Fruit fly (Drosophila melanogaster): Measurements from ENCODE around the gene mth.

Gene mth

DNA sequence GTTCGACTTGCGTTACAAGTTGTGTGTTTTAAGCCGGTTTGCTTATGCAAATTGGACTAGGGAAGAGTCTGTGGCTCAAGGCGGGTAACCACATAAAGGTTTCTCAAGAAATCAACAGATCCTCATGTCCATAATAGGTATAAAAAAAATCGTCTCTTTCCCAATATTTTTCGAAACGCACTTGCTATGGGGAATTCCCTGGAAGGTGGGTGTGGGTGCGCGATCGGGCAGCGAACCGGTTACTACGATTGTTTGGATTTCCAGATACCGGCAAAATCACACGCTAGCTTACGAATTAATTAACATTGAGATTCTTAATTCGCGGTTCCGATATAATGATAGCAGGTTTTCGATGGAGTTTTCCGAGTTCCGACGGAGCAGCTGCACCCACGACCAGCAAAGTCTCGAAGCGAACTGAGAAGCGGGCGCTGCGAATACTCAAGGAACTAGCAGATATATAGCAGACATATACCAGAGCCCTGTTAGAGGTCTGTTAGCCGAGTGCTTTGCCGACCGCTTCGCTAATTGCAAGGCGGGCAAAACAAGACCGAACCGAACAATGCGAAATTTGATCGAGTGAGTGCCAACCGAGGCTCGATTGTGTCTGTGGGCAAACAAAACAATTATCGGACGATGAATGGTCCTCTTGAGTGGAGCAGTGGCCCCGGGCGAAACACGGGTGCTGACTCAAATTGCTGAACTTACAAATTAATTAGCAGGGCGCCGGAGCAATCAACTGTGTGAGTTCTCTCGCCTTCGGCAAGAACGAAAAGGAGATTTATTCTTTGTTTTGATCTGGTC is 5.5 kb downstream of the mth start:
- TF ChIP-seq sage (GFP tag; optimal IDR thresholded peaks at IDR 0.05) (no peak), Hr78 (GFP tag; optimal IDR thresholded peaks at IDR 0.05) (no peak), h (GFP tag; optimal IDR thresholded peaks at IDR 0.05) (peak; percentile 31), dsf (GFP tag; optimal IDR thresholded peaks at IDR 0.05; ENCODE audit: borderline replicate concordance) (no peak), Hr83 (GFP tag; optimal IDR thresholded peaks at IDR 0.05; ENCODE audit: poor library complexity, severe bottlenecking) (peak; percentile 7), Rel (GFP tag; optimal IDR thresholded peaks at IDR 0.05) (no peak), Rel (tag; optimal IDR thresholded peaks at IDR 0.05) (peak; percentile 92), Sp1 (GFP tag; optimal IDR thresholded peaks at IDR 0.05) (peak; percentile 13)

DNA sequence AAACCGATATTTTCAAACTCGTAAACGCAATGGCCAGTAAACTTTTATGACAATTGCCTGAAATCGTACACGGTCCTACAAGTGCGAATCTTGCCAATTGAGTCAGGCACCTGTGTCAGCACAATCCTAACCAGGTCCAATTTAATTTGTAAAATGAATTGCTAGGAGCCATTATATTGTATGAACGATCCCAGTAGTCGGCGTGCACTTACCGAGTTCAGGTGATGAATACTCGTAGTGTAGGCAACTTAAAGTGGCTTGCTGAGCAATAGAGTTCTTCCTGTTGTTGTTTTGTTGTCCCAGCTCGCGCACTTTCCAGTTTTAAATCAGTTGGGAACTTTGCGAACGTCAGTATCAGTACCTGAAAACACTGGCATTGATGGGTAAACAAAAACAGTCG is 6.2 kb downstream of the mth start:
- no peak for TF ChIP-seq Hnf4 (GFP tag; optimal IDR thresholded peaks at IDR 0.05)
- TF ChIP-seq Hr78 (GFP tag; optimal IDR thresholded peaks at IDR 0.05), result no peak
- TF ChIP-seq brk (GFP tag; optimal IDR thresholded peaks at IDR 0.05), result no peak
- TF ChIP-seq dl (GFP tag; optimal IDR thresholded peaks at IDR 0.05; ENCODE audit: insufficient read depth in 1 of 2, partially characterized antibody in 2 of 2), result no peak
- TF ChIP-seq Rel (GFP tag; optimal IDR thresholded peaks at IDR 0.05), result no peak
- TF ChIP-seq Rel (tag; optimal IDR thresholded peaks at IDR 0.05), result no peak
- no peak for TF ChIP-seq Mio (GFP tag; optimal IDR thresholded peaks at IDR 0.05)
- TF ChIP-seq N (GFP tag; optimal IDR thresholded peaks at IDR 0.05), result no peak
- no peak for TF ChIP-seq tai (GFP tag; optimal IDR thresholded peaks at IDR 0.05)
- no peak for TF ChIP-seq fru (GFP tag; optimal IDR thresholded peaks at IDR 0.05)
- TF ChIP-seq Dif (GFP tag; optimal IDR thresholded peaks at IDR 0.05; ENCODE audit: partially characterized antibody), result no peak
- no peak for TF ChIP-seq dsf (GFP tag; optimal IDR thresholded peaks at IDR 0.05; ENCODE audit: borderline replicate concordance)
- TF ChIP-seq GATAd (GFP tag; optimal IDR thresholded peaks at IDR 0.05), result no peak
- no peak for TF ChIP-seq pan (optimal IDR thresholded peaks at IDR 0.05)
- TF ChIP-seq psq (GFP tag; optimal IDR thresholded peaks at IDR 0.05), result no peak
- no peak for TF ChIP-seq CG32264 (GFP tag; optimal IDR thresholded peaks at IDR 0.05)
- TF ChIP-seq sv (GFP tag; optimal IDR thresholded peaks at IDR 0.05), result no peak
- TF ChIP-seq h (GFP tag; optimal IDR thresholded peaks at IDR 0.05), result no peak

- TF ChIP-seq Sp1 (GFP tag; optimal IDR thresholded peaks at IDR 0.05), result no peak
- TF ChIP-seq dmrt93B (GFP tag; optimal IDR thresholded peaks at IDR 0.05), result no peak
- TF ChIP-seq CG9705 (GFP tag; optimal IDR thresholded peaks at IDR 0.05), result no peak
- no peak for TF ChIP-seq Dif (GFP tag; optimal IDR thresholded peaks at IDR 0.05; ENCODE audit: partially characterized antibody)
- TF ChIP-seq foxo (GFP tag; optimal IDR thresholded peaks at IDR 0.05), result no peak
These were observed 6.6 kb downstream of the mth start for dm6 chr3L:340124-340523.

dm6 chr3L:339072-339471 is 7.7 kb downstream of the mth start:
- TF ChIP-seq Hr83 (GFP tag; optimal IDR thresholded peaks at IDR 0.05; ENCODE audit: poor library complexity, severe bottlenecking) (no peak), jim (GFP tag; optimal IDR thresholded peaks at IDR 0.05) (no peak), tai (GFP tag; optimal IDR thresholded peaks at IDR 0.05) (no peak), GATAd (GFP tag; optimal IDR thresholded peaks at IDR 0.05) (no peak), ey (GFP tag; optimal IDR thresholded peaks at IDR 0.05) (no peak), Myc (optimal IDR thresholded peaks at IDR 0.05) (no peak), dl (GFP tag; optimal IDR thresholded peaks at IDR 0.05; ENCODE audit: insufficient read depth in 1 of 2, partially characterized antibody in 2 of 2) (no peak), foxo (GFP tag; optimal IDR thresholded peaks at IDR 0.05) (peak in 1 of 2 experiments; percentile 24), Rel (GFP tag; optimal IDR thresholded peaks at IDR 0.05) (no peak), Rel (tag; optimal IDR thresholded peaks at IDR 0.05) (peak; percentile 6), brk (GFP tag; optimal IDR thresholded peaks at IDR 0.05) (no peak), OdsH (GFP tag; optimal IDR thresholded peaks at IDR 0.05) (no peak), woc (GFP tag; optimal IDR thresholded peaks at IDR 0.05) (no peak), CG9705 (GFP tag; optimal IDR thresholded peaks at IDR 0.05) (no peak), br (GFP tag; optimal IDR thresholded peaks at IDR 0.05) (no peak), HLH106 (tag; optimal IDR thresholded peaks at IDR 0.05) (peak; percentile 15), pan (optimal IDR thresholded peaks at IDR 0.05) (no peak), Sp1 (GFP tag; optimal IDR thresholded peaks at IDR 0.05) (peak; percentile 18), N (GFP tag; optimal IDR thresholded peaks at IDR 0.05) (no peak), Jra (GFP tag; optimal IDR thresholded peaks at IDR 0.05) (no peak), usp (GFP tag; optimal IDR thresholded peaks at IDR 0.05) (no peak), Hnf4 (GFP tag; optimal IDR thresholded peaks at IDR 0.05) (peak; percentile 14), dsf (GFP tag; optimal IDR thresholded peaks at IDR 0.05; ENCODE audit: borderline replicate concordance) (no peak), h (GFP tag; optimal IDR thresholded peaks at IDR 0.05) (peak; percentile 15), Dfd (GFP tag; optimal IDR thresholded peaks at IDR 0.05) (no peak), sv (GFP tag; optimal IDR thresholded peaks at IDR 0.05) (no peak), Vsx2 (GFP tag; optimal IDR thresholded peaks at IDR 0.05; ENCODE audit: partially characterized antibody) (no peak)
